Fruit fly (Drosophila melanogaster) whole organism, prepupa: ENCODE results near the gene CG1571.

Experiments used
- Blimp-1 ChIP-seq: fragments of 200-800 bp; sonication (Bioruptor generic); optimal IDR thresholded peaks from 3 replicates; lab custom pipeline; 2017; ENCODE audit warnings: missing biosample characterization, missing genetic modification characterization, mild to moderate bottlenecking, moderate library complexity, missing genetic modification reagents
- CG11294 ChIP-seq: fragments of 200-800 bp; sonication (Bioruptor generic); IDR thresholded peaks from 2 replicates; pipeline ENCODE4 v1.3.6; 2022; ENCODE audit warnings: missing biosample characterization, missing genetic modification characterization
- CG11762 ChIP-seq: fragments of 200-800 bp; sonication (Bioruptor generic); optimal IDR thresholded peaks from 3 replicates; lab custom pipeline; 2016; ENCODE audit warnings: missing biosample characterization, missing genetic modification characterization; ENCODE audit not compliant: insufficient read depth
- CG15336 ChIP-seq: fragments of 200-800 bp; sonication (Bioruptor generic); IDR thresholded peaks from 2 replicates; pipeline ENCODE4 v1.3.6; 2022; ENCODE audit warnings: missing biosample characterization, missing genetic modification characterization
- CG16779 ChIP-seq: fragments of 200-800 bp; sonication (Bioruptor generic); optimal IDR thresholded peaks from 3 replicates; lab custom pipeline; 2017; ENCODE audit warnings: missing biosample characterization, mild to moderate bottlenecking, missing genetic modification characterization
- CG31627 ChIP-seq: fragments of 200-800 bp; sonication (Bioruptor generic); optimal IDR thresholded peaks from 3 replicates; lab custom pipeline; 2016; ENCODE audit warnings: missing biosample characterization, missing genetic modification characterization
- CG32006 ChIP-seq: fragments of 200-800 bp; sonication (Bioruptor generic); optimal IDR thresholded peaks from 3 replicates; lab custom pipeline; 2017; ENCODE audit warnings: missing biosample characterization, mild to moderate bottlenecking, missing genetic modification characterization
- CG34406 ChIP-seq: fragments of 200-800 bp; sonication (Bioruptor generic); optimal IDR thresholded peaks from 3 replicates; lab custom pipeline; 2016; ENCODE audit warnings: missing biosample characterization, missing genetic modification characterization
- CG3919 ChIP-seq: fragments of 200-800 bp; sonication (Bioruptor generic); optimal IDR thresholded peaks from 3 replicates; lab custom pipeline; 2016; ENCODE audit warnings: missing biosample characterization, missing genetic modification characterization
- CG6163 ChIP-seq: fragments of 200-800 bp; sonication (Bioruptor generic); IDR thresholded peaks from 3 replicates; pipeline ENCODE4 v1.3.6; 2022; ENCODE audit warnings: missing biosample characterization, missing genetic modification characterization
- CG6276 ChIP-seq: fragments of 200-800 bp; sonication (Bioruptor generic); optimal IDR thresholded peaks from 2 replicates; lab custom pipeline; 2017; ENCODE audit warnings: missing biosample characterization, mild to moderate bottlenecking, missing genetic modification characterization
- CG6808 ChIP-seq: fragments of 200-800 bp; sonication (Bioruptor generic); optimal IDR thresholded peaks from 3 replicates; lab custom pipeline; 2017; ENCODE audit warnings: missing biosample characterization, missing genetic modification characterization, mild to moderate bottlenecking, moderate library complexity, missing genetic modification reagents
- CG8119 ChIP-seq: fragments of 200-800 bp; sonication (Bioruptor generic); IDR thresholded peaks from 3 replicates; pipeline ENCODE4 v1.3.6; 2022; ENCODE audit warnings: missing biosample characterization, missing genetic modification characterization
- CG8319 ChIP-seq: fragments of 200-800 bp; sonication (Bioruptor generic); optimal IDR thresholded peaks from 3 replicates; lab custom pipeline; 2016; ENCODE audit warnings: missing biosample characterization, missing genetic modification characterization
- CG8632 ChIP-seq: fragments of 200-800 bp; sonication (Bioruptor generic); optimal IDR thresholded peaks from 3 replicates; lab custom pipeline; 2016; ENCODE audit warnings: missing biosample characterization, missing genetic modification characterization
- CG9139 ChIP-seq: fragments of 200-800 bp; sonication (Bioruptor generic); optimal IDR thresholded peaks from 3 replicates; lab custom pipeline; 2017; ENCODE audit warnings: missing biosample characterization, mild to moderate bottlenecking, missing genetic modification characterization
- Eip75B ChIP-seq: fragments of 200-800 bp; sonication (Bioruptor generic); optimal IDR thresholded peaks from 3 replicates; lab custom pipeline; 2016; ENCODE audit warnings: missing biosample characterization, missing genetic modification characterization
- Eip78C ChIP-seq: fragments of 200-800 bp; sonication (Bioruptor generic); peaks from one replicate; lab custom pipeline; 2016; ENCODE audit warnings: missing biosample characterization, missing genetic modification characterization
- Eip93F ChIP-seq: fragments of 200-800 bp; sonication (Bioruptor generic); optimal IDR thresholded peaks from 2 replicates; lab custom pipeline; 2016; ENCODE audit warnings: missing biosample characterization, mild to moderate bottlenecking, missing genetic modification characterization
- Ets96B ChIP-seq: fragments of 200-800 bp; optimal IDR thresholded peaks from 2 replicates; lab custom pipeline; 2019; ENCODE audit warnings: missing biosample characterization, mild to moderate bottlenecking, missing genetic modification characterization, moderate library complexity
- Hr38 ChIP-seq: sonication (Bioruptor generic); optimal IDR thresholded peaks from 2 replicates; lab custom pipeline; 2016; ENCODE audit warnings: missing biosample characterization, missing genetic modification characterization
- Hr39 ChIP-seq: fragments of 200-800 bp; sonication (Bioruptor generic); optimal IDR thresholded peaks from 2 replicates; lab custom pipeline; 2016; ENCODE audit warnings: missing biosample characterization, missing genetic modification characterization
- Met ChIP-seq: fragments of 200-800 bp; sonication (Bioruptor generic); optimal IDR thresholded peaks from 3 replicates; lab custom pipeline; 2016; ENCODE audit warnings: missing biosample characterization, missing genetic modification characterization
- OdsH ChIP-seq: fragments of 200-800 bp; sonication (Bioruptor generic); optimal IDR thresholded peaks from 3 replicates; lab custom pipeline; 2016; ENCODE audit warnings: missing biosample characterization, missing genetic modification characterization
- Smox ChIP-seq: fragments of 200-800 bp; sonication (Bioruptor generic); optimal IDR thresholded peaks from 3 replicates; lab custom pipeline; 2016; ENCODE audit warnings: missing biosample characterization, missing genetic modification characterization
- Sox14 ChIP-seq: fragments of 200-800 bp; sonication (Bioruptor generic); optimal IDR thresholded peaks from 3 replicates; lab custom pipeline; 2016; ENCODE audit warnings: missing biosample characterization, missing genetic modification characterization
- Sox15 ChIP-seq: fragments of 200-800 bp; sonication (Bioruptor generic); optimal IDR thresholded peaks from 3 replicates; lab custom pipeline; 2016; ENCODE audit warnings: missing biosample characterization, missing genetic modification characterization
- dac ChIP-seq: fragments of 200-800 bp; sonication (Bioruptor generic); optimal IDR thresholded peaks from 2 replicates; lab custom pipeline; 2017; ENCODE audit warnings: missing biosample characterization, mild to moderate bottlenecking, missing genetic modification characterization
- eg ChIP-seq: fragments of 200-800 bp; sonication (Bioruptor generic); IDR thresholded peaks from 3 replicates; pipeline ENCODE4 v1.3.6; 2022; ENCODE audit warnings: missing biosample characterization, missing genetic modification characterization
- esn ChIP-seq: fragments of 200-800 bp; sonication (Bioruptor generic); optimal IDR thresholded peaks from 2 replicates; lab custom pipeline; 2016; ENCODE audit warnings: missing biosample characterization, mild to moderate bottlenecking, missing genetic modification characterization, moderate library complexity
- fkh ChIP-seq: fragments of 200-800 bp; sonication (Bioruptor generic); optimal IDR thresholded peaks from 3 replicates; lab custom pipeline; 2017; ENCODE audit warnings: missing biosample characterization, mild to moderate bottlenecking, missing genetic modification characterization, moderate library complexity
- net ChIP-seq: fragments of 200-800 bp; sonication (Bioruptor generic); optimal IDR thresholded peaks from 3 replicates; lab custom pipeline; 2016; ENCODE audit warnings: missing biosample characterization, missing genetic modification characterization
- pdm3 ChIP-seq: fragments of 200-800 bp; sonication (Bioruptor generic); optimal IDR thresholded peaks from 3 replicates; lab custom pipeline; 2016; ENCODE audit warnings: missing biosample characterization, missing genetic modification characterization
- salr ChIP-seq, 2 experiments: fragments of 200-800 bp; sonication (Bioruptor generic); optimal IDR thresholded peaks; 3 replicates each; lab custom pipeline; 2016 to 2018; ENCODE audit warnings: missing biosample characterization in 2 of 2, missing genetic modification characterization in 2 of 2, mild to moderate bottlenecking in 1 of 2
- spab ChIP-seq: fragments of 200-800 bp; sonication (Bioruptor generic); optimal IDR thresholded peaks from 2 replicates; lab custom pipeline; 2017; ENCODE audit warnings: missing biosample characterization, mild to moderate bottlenecking, missing genetic modification characterization, missing genetic modification reagents
- svp ChIP-seq: fragments of 200-800 bp; sonication (Bioruptor generic); peaks from one replicate; lab custom pipeline; 2016; ENCODE audit warnings: missing biosample characterization, missing genetic modification characterization

Gene CG1571

DNA sequence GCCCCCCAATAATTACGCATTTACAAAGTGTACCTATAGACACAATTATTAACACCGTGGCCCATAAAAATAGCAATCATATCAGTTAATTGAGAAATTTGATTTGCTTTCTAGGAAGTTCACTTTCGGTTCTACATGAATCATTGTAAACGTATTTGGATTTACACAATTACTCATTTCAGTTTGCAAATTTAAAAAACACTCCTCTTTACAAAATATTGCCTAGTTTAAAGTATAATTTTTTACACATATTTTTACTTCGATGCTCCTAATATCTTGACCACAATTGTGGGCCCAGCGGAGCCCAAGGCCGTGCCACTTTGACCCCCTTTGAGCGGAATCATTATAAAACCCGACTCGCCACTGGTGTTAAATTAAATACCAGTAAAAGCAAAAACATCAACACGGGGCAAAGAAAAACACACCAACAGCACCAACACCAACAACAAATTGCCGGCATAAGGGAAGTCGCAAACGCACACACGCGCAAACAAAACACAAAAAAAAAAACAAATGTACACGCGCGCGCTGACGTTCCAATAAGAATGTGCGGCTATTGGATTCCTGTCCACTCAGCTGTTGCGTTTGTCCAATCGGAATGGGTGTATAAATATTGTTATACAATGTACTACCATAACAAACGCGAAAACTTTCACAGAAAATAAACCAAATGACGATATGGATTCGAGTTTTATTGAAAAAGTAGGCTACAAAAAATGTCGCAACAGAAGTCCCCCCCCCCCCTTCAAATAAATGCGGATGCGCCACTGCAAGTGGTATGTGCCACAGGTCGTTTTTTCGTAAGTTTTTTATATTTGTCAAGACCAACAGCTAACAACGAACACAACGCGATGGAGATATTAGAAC lies 39.0 kb downstream of the CG1571 start (continued):
- TF ChIP-seq net (GFP tag; lab: Kevin White, UChicago) = no peak
- TF ChIP-seq CG34406 (GFP tag; lab: Kevin White, UChicago) = no peak
- no peak for TF ChIP-seq Eip78C (GFP tag; lab: Kevin White, UChicago)
- TF ChIP-seq CG11294 (GFP tag; lab: Robert Waterston, UW) = no peak
- TF ChIP-seq Hr38 (GFP tag; lab: Kevin White, UChicago) = no peak
- peak; percentile 8 for TF ChIP-seq pdm3
- TF ChIP-seq CG31627 (GFP tag; lab: Kevin White, UChicago) = peak; percentile 31
- peak; percentile 7 for TF ChIP-seq OdsH (GFP tag; lab: Kevin White, UChicago)
- no peak for TF ChIP-seq CG8632 (GFP tag; lab: Kevin White, UChicago)
- TF ChIP-seq CG6276 (GFP tag; lab: Kevin White, UChicago) = no peak
- TF ChIP-seq CG3919 (GFP tag; lab: Kevin White, UChicago) = peak; percentile 18
- no peak for TF ChIP-seq CG16779 (tag; lab: Kevin White, UChicago)
- peak; percentile 37 for TF ChIP-seq fkh (GFP tag; lab: Kevin White, UChicago)
- peak; percentile 6 for TF ChIP-seq Ets96B (tag; lab: Kevin White, UChicago)
- peak; percentile 56 for TF ChIP-seq eg (GFP tag; lab: Robert Waterston, UW)
- peak; percentile 64 for TF ChIP-seq Met (GFP tag; lab: Kevin White, UChicago)
- no peak for TF ChIP-seq CG8119 (GFP tag; lab: Robert Waterston, UW)
- no peak for TF ChIP-seq Eip75B
- no peak for TF ChIP-seq salr (GFP tag; optimal IDR thresholded peaks at IDR 0.05; lab: Kevin White, UChicago)
- TF ChIP-seq CG8319 (GFP tag; lab: Kevin White, UChicago) = no peak
- TF ChIP-seq spab (GFP tag; lab: Kevin White, UChicago) = no peak
- TF ChIP-seq CG11762 = no peak
- no peak for TF ChIP-seq Sox15 (GFP tag; lab: Kevin White, UChicago)
- TF ChIP-seq CG6163 (GFP tag; lab: Robert Waterston, UW) = peak; percentile 28; the same call in 1 of the 3 replicates
- TF ChIP-seq Hr39 (GFP tag; lab: Kevin White, UChicago) = peak; percentile 40
- peak; percentile 5 for TF ChIP-seq esn (GFP tag; lab: Kevin White, UChicago)
- no peak for TF ChIP-seq CG9139
- no peak for TF ChIP-seq Smox (GFP tag; lab: Kevin White, UChicago)
- TF ChIP-seq, all 60 proteins: peak for 19

DNA sequence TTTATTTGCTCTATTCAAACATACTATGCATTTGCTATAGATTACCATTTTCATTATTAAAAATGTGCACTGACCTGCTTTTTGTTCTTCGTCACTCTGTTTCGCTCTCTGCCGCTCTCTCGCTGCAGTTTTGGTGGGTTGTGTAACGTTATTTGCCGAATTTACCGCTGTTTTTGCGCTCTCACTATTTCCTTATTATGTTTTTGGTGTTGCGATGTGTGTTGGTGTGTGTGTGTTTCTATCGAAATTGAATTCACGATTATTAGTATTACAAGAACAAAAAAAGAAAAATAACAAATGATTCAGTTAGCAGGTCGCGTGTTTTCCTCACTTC lies 39.6 kb downstream of the CG1571 start:
- TF ChIP-seq svp (GFP tag; lab: Kevin White, UChicago) (no peak), dac (no peak), pdm3 (no peak), Sox15 (GFP tag; lab: Kevin White, UChicago) (no peak), CG6808 (GFP tag; lab: Kevin White, UChicago) (no peak), Blimp-1 (GFP tag; lab: Kevin White, UChicago) (no peak), eg (GFP tag; lab: Robert Waterston, UW) (no peak), CG6163 (GFP tag; lab: Robert Waterston, UW) (no peak), Hr39 (GFP tag; lab: Kevin White, UChicago) (no peak), CG32006 (GFP tag; lab: Kevin White, UChicago) (no peak), Smox (GFP tag; lab: Kevin White, UChicago) (no peak), esn (GFP tag; lab: Kevin White, UChicago) (no peak)

DNA sequence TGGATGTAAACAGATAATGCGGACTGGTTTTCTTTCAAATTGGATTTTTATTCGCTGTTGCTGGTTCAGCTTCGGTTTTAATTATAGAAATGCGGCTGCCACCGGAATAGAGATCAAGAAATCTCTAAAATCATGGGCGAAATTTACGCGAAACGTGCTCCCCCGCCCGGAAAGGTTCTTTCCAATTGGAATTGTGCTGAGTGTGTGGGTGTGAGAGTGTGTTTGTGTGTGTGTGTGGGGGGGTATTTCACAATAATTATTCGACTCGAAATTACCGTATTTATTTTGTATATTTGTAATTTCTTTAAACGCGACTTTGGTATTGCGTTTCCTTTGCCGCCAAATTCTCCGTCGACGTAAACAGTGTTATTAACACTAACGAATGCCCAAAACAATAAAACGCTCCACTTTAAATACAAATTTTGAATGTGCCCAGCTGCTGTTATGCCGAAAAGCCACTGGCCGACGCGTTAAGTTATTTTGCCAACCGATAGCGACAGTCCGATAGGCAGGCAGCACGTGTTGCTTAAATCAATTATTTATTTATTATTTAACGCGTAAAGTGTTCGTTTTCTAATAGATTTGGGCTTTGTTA lies 40.1 kb downstream of the CG1571 start, which contains the start of gene Gclc:
TSS of gene Gclc (minus strand) at position 431 of the 595 bp plus-strand sequence.
- TF ChIP-seq Eip93F (GFP tag; lab: Kevin White, UChicago) (no peak), svp (GFP tag; lab: Kevin White, UChicago) (no peak), Sox14 (GFP tag; lab: Kevin White, UChicago) (no peak), CG6276 (GFP tag; lab: Kevin White, UChicago) (peak; percentile 4), CG16779 (tag; lab: Kevin White, UChicago) (peak; percentile 3), CG6808 (GFP tag; lab: Kevin White, UChicago) (no peak), Eip78C (GFP tag; lab: Kevin White, UChicago) (peak; percentile 84), CG15336 (GFP tag; lab: Robert Waterston, UW) (no peak), fkh (GFP tag; lab: Kevin White, UChicago) (peak; percentile 5)
